Worm (Caenorhabditis elegans): ENCODE results near the gene dpf-4.
A peak's percentile ranks its signal among the peaks of the same experiment; 100 is the strongest.

The dpf-4 gene

DNA sequence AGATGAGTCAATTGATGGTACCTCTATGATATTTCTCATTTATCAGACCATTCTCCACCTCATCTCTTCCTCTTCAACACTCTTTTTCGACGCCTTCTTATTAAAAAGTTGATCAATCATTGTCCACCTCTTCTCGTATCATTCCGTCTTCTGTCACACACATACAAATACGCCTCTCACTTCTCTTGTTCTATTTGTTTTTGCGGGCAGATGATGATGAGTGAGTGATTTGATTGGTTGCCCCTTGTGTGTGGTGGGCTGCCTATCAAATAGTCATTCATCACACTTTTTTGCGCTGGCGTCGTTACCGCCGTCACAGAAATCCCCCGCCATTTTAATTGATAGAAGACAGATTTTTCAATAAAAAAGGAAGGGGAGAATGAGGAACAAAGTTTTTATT is 46.4 kb upstream of the dpf-4 start (continued):
- TF ChIP-seq ZK546.5 (tag; optimal IDR thresholded peaks at IDR 0.05) (no peak), daf-12 (tag; optimal IDR thresholded peaks at IDR 0.05) (no peak), snpc-1.2 (GFP tag; IDR thresholded peaks at IDR 0.05) (no peak), ztf-11 (tag; optimal IDR thresholded peaks at IDR 0.05) (no peak), mdl-1 (tag; optimal IDR thresholded peaks at IDR 0.05) (peak in 1 of 2 experiments; percentile 25), F37D6.2 (tag; optimal IDR thresholded peaks at IDR 0.05) (no peak), pqm-1 (tag; optimal IDR thresholded peaks at IDR 0.05) (no peak), nhr-28 (tag; optimal IDR thresholded peaks at IDR 0.05) (peak; percentile 61), dve-1 (tag; optimal IDR thresholded peaks at IDR 0.05; ENCODE audit: insufficient read depth) (peak; percentile 17), dmd-6 (GFP tag; IDR thresholded peaks at IDR 0.05) (peak; percentile 45), ceh-28 (tag; optimal IDR thresholded peaks at IDR 0.05) (no peak), duxl-1 (tag; optimal IDR thresholded peaks at IDR 0.05; ENCODE audit: poor library complexity) (no peak), ctbp-1 (GFP tag; IDR thresholded peaks at IDR 0.05) (no peak), mdt-29 (GFP tag; IDR thresholded peaks at IDR 0.05) (no peak), snpc-4 (tag; optimal IDR thresholded peaks at IDR 0.05) (no peak), zfp-2 (tag; optimal IDR thresholded peaks at IDR 0.05) (no peak), zip-2 (tag; optimal IDR thresholded peaks at IDR 0.05) (no peak), dpl-1 (GFP tag; optimal IDR thresholded peaks at IDR 0.05) (no peak), spr-1 (tag; optimal IDR thresholded peaks at IDR 0.05) (no peak), arid-1 (GFP tag; conservative IDR thresholded peaks at IDR 0.05) (no peak), nhr-111 (GFP tag; optimal IDR thresholded peaks at IDR 0.05) (no peak), nhr-10 (tag; optimal IDR thresholded peaks at IDR 0.05) (no peak), sdz-12 (GFP tag; optimal IDR thresholded peaks at IDR 0.05) (no peak), ceh-44 (GFP tag; IDR thresholded peaks at IDR 0.05) (no peak), mxl-2 (GFP tag; conservative IDR thresholded peaks at IDR 0.05) (no peak), Y48G9A.11 (GFP tag; IDR thresholded peaks at IDR 0.05) (no peak), hlh-30 (tag; optimal IDR thresholded peaks at IDR 0.05; ENCODE audit: insufficient read depth) (peak; percentile 74), Y5F2A.4 (GFP tag; optimal IDR thresholded peaks at IDR 0.05) (no peak), unc-39 (tag; optimal IDR thresholded peaks at IDR 0.05) (no peak), lin-29 (GFP tag; IDR thresholded peaks at IDR 0.05) (no peak), lin-1 (GFP tag; IDR thresholded peaks at IDR 0.05) (no peak), lir-3 (tag; optimal IDR thresholded peaks at IDR 0.05) (no peak), ces-1 (GFP tag; optimal IDR thresholded peaks at IDR 0.05) (no peak), ZK337.2 (GFP tag; IDR thresholded peaks at IDR 0.05) (no peak), lim-7 (GFP tag; IDR thresholded peaks at IDR 0.05) (no peak), ama-1 (optimal IDR thresholded peaks at IDR 0.05) (no peak), tag-97 (GFP tag; IDR thresholded peaks at IDR 0.05) (no peak), madf-9 (GFP tag; conservative IDR thresholded peaks at IDR 0.05) (no peak), ceh-82 (tag; optimal IDR thresholded peaks at IDR 0.05) (no peak), T26A8.4 (GFP tag; IDR thresholded peaks at IDR 0.05) (no peak), Y75B8A.6 (GFP tag; IDR thresholded peaks at IDR 0.05) (no peak), R02D3.7 (tag; optimal IDR thresholded peaks at IDR 0.05) (no peak), daf-16 (GFP tag; optimal IDR thresholded peaks at IDR 0.05) (no peak), daf-16 (tag; optimal IDR thresholded peaks at IDR 0.05) (no peak), mep-1 (tag; optimal IDR thresholded peaks at IDR 0.05) (no peak), nhr-77 (tag; optimal IDR thresholded peaks at IDR 0.05) (no peak), zip-11 (GFP tag; IDR thresholded peaks at IDR 0.05) (no peak), lin-38 (GFP tag; IDR thresholded peaks at IDR 0.05) (no peak), attf-4 (tag; optimal IDR thresholded peaks at IDR 0.05) (no peak), spr-3 (GFP tag; optimal IDR thresholded peaks at IDR 0.05) (no peak), lin-13 (GFP tag; optimal IDR thresholded peaks at IDR 0.05) (no peak), nhr-6 (tag; optimal IDR thresholded peaks at IDR 0.05) (no peak), fkh-10 (GFP tag; optimal IDR thresholded peaks at IDR 0.05) (no peak), T20F7.1 (GFP tag; optimal IDR thresholded peaks at IDR 0.05) (no peak)

Data from whole organism, L4 larva.